Fruit fly (Drosophila melanogaster): Measurements from ENCODE around the gene CG14238.

Gene CG14238

dm6 chr3R:26443875-26444511, 14.1 kb upstream of the CG14238 start (continued):
- no peak for TF ChIP-seq pan (optimal IDR thresholded peaks at IDR 0.05)
- TF ChIP-seq pan (GFP tag; optimal IDR thresholded peaks at IDR 0.05 in 1 of 2, IDR thresholded peaks at IDR 0.05 in 1 of 2), result peak in 1 of 2 experiments; percentile 72
- no peak for TF ChIP-seq da (GFP tag; optimal IDR thresholded peaks at IDR 0.05)
- TF ChIP-seq otp (GFP tag; IDR thresholded peaks at IDR 0.05), result no peak
- peak; percentile 88 for TF ChIP-seq Blimp-1 (GFP tag; optimal IDR thresholded peaks at IDR 0.05)
- TF ChIP-seq bsh (GFP tag; optimal IDR thresholded peaks at IDR 0.05), result peak in 1 of 2 experiments; percentile 61
- TF ChIP-seq Fer3 (tag; optimal IDR thresholded peaks at IDR 0.05), result peak; percentile 49
- no peak for TF ChIP-seq CG8089 (GFP tag; optimal IDR thresholded peaks at IDR 0.05)
- peak; percentile 52; the same call in 1 of the 2 replicates for TF ChIP-seq ssp (GFP tag; IDR thresholded peaks at IDR 0.05)
- no peak for TF ChIP-seq tna (GFP tag; IDR thresholded peaks at IDR 0.05; ENCODE audit: partially characterized antibody)
- TF ChIP-seq Dfd (GFP tag; optimal IDR thresholded peaks at IDR 0.05), result no peak
- TF ChIP-seq rib (GFP tag; IDR thresholded peaks at IDR 0.05), result no peak
- TF ChIP-seq Max (GFP tag; optimal IDR thresholded peaks at IDR 0.05), result no peak
- peak; percentile 39; the same call in 1 of the 3 replicates for TF ChIP-seq CG11093 (GFP tag; IDR thresholded peaks at IDR 0.05)
- TF ChIP-seq CG9215 (GFP tag; IDR thresholded peaks at IDR 0.05), result 0 out of 2 replicates have a peak, but pooled peaks have one; percentile 16
- no peak for TF ChIP-seq Scr (GFP tag; IDR thresholded peaks at IDR 0.05; ENCODE audit: partially characterized antibody)
- no peak for TF ChIP-seq CG10959 (GFP tag; IDR thresholded peaks at IDR 0.05)
- TF ChIP-seq az2 (GFP tag; optimal IDR thresholded peaks at IDR 0.05), result peak; percentile 42
- peak; percentile 33 for TF ChIP-seq CG4328 (GFP tag; optimal IDR thresholded peaks at IDR 0.05)
- TF ChIP-seq Hand (GFP tag; optimal IDR thresholded peaks at IDR 0.05), result no peak
- no peak for TF ChIP-seq CG9876 (GFP tag; optimal IDR thresholded peaks at IDR 0.05)
- TF ChIP-seq CG43689 (GFP tag; IDR thresholded peaks at IDR 0.05), result no peak
- no peak for TF ChIP-seq CTCF (GFP tag; optimal IDR thresholded peaks at IDR 0.05)
- no peak for TF ChIP-seq Side (GFP tag; optimal IDR thresholded peaks at IDR 0.05)
- TF ChIP-seq pzg (GFP tag; optimal IDR thresholded peaks at IDR 0.05), result no peak
- no peak for TF ChIP-seq CG30431 (GFP tag; optimal IDR thresholded peaks at IDR 0.05)
- no peak for TF ChIP-seq gfzf (GFP tag; optimal IDR thresholded peaks at IDR 0.05)
- no peak for TF ChIP-seq wek (GFP tag; optimal IDR thresholded peaks at IDR 0.05)
- peak; percentile 87 for TF ChIP-seq phol (tag; optimal IDR thresholded peaks at IDR 0.05)
- TF ChIP-seq CG6254 (GFP tag; optimal IDR thresholded peaks at IDR 0.05), result peak; percentile 60
- no peak for TF ChIP-seq CG15479 (GFP tag; optimal IDR thresholded peaks at IDR 0.05)
- TF ChIP-seq CG14014 (GFP tag; IDR thresholded peaks at IDR 0.05), result no peak
- no peak for TF ChIP-seq Chrac-16 (GFP tag; optimal IDR thresholded peaks at IDR 0.05)
- no peak for TF ChIP-seq Dref (GFP tag; IDR thresholded peaks at IDR 0.05)
- no peak for TF ChIP-seq schlank (tag; optimal IDR thresholded peaks at IDR 0.05)
- TF ChIP-seq Asciz (GFP tag; optimal IDR thresholded peaks at IDR 0.05), result peak; percentile 70
- no peak for TF ChIP-seq CG2116 (GFP tag; optimal IDR thresholded peaks at IDR 0.05)
- TF ChIP-seq CG7357 (GFP tag; IDR thresholded peaks at IDR 0.05), result no peak
- TF ChIP-seq sens (GFP tag), result peak; percentile 86
- TF ChIP-seq GATAe (GFP tag; conservative IDR thresholded peaks at IDR 0.05), result no peak
- TF ChIP-seq wdn (GFP tag; IDR thresholded peaks at IDR 0.05), result no peak
- no peak for TF ChIP-seq CG4360 (GFP tag; IDR thresholded peaks at IDR 0.05)
- TF ChIP-seq slp2 (GFP tag; optimal IDR thresholded peaks at IDR 0.05), result no peak
- peak; percentile 51; the same call in 1 of the 3 replicates for TF ChIP-seq CG11456 (GFP tag; IDR thresholded peaks at IDR 0.05)
- no peak for TF ChIP-seq Hmr (GFP tag; optimal IDR thresholded peaks at IDR 0.05)
- TF ChIP-seq CG18599 (GFP tag; optimal IDR thresholded peaks at IDR 0.05), result peak; percentile 63
- TF ChIP-seq CG31441 (GFP tag; IDR thresholded peaks at IDR 0.05), result peak; percentile 87
- no peak for TF ChIP-seq Sry-β (GFP tag; optimal IDR thresholded peaks at IDR 0.05)
- TF ChIP-seq Rfx (GFP tag; IDR thresholded peaks at IDR 0.05), result 0 out of 2 replicates have a peak, but pooled peaks have one; percentile 12
- TF ChIP-seq Eip74EF (GFP tag; optimal IDR thresholded peaks at IDR 0.05), result peak in 1 of 2 experiments; percentile 76

Measured in whole organism, embryonic.